Worm (Caenorhabditis elegans): ENCODE measurements around the gene spe-39.

spe-39 gene

DNA sequence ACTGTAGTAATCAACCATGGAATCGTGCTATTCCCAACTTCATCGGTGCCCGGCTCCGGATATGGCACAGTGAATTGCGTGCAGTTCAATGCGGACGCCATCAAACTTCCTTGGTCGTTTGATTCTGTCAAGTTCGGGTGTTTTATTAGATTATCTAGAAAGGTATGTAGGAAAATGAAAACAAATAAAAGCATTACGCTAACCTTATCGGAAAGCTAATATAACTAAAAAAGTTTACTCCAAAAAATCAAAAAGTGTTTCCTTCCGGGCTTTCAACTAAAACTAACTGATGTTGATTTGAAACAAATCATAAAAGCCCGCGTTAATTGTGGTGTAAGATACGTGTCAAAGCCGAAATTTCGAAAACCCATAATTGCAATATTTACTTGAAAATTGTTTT, 34.6 kb downstream of the spe-39 start, which contains the start of gene dmsr-13:
TSS of gene dmsr-13 (minus strand) at position 101 of the 400 bp plus-strand sequence.
- TF ChIP-seq hmbx-1 (tag; optimal IDR thresholded peaks at IDR 0.05) (no peak), ceh-13 (GFP tag; optimal IDR thresholded peaks at IDR 0.05) (no peak), scrt-1 (GFP tag; IDR thresholded peaks at IDR 0.05) (no peak), flt-1 (GFP tag; IDR thresholded peaks at IDR 0.05) (no peak), ets-7 (tag; optimal IDR thresholded peaks at IDR 0.05) (no peak), tra-4 (tag; optimal IDR thresholded peaks at IDR 0.05) (no peak), F13C5.2 (tag; optimal IDR thresholded peaks at IDR 0.05) (no peak), hnd-1 (tag; optimal IDR thresholded peaks at IDR 0.05) (no peak), sea-1 (GFP tag; conservative IDR thresholded peaks at IDR 0.05) (no peak), aly-1 (tag; optimal IDR thresholded peaks at IDR 0.05) (no peak), hmg-4 (GFP tag; optimal IDR thresholded peaks at IDR 0.05) (no peak), ceh-36 (tag; optimal IDR thresholded peaks at IDR 0.05) (no peak), ama-1 (optimal IDR thresholded peaks at IDR 0.05) (no peak), tbx-37 (GFP tag; conservative IDR thresholded peaks at IDR 0.05) (no peak)

DNA sequence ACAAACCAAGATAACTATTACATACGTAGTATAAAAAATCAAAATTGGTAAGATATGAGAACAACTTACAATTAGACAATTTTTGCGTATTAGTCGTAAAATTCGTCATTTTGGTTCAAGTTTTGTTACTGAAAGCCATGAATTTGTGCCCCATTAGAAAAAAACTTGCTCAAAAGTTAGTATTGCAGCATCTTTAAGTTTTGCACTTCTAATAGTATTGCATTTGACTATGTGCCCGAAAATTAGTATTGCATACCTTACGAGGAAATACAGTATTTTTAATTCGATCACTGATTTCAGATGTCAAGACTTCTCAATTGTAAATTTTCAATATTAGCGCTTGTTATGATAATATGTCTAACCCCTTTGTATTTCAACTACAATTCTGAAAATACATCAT, 36.3 kb downstream of the spe-39 start, which contains the start of gene T15B7.8:
TSS of gene T15B7.8 (plus strand) at position 301 of the 400 bp plus-strand sequence.
- TF ChIP-seq hmbx-1 (tag; optimal IDR thresholded peaks at IDR 0.05): no peak
- TF ChIP-seq sea-1 (GFP tag; conservative IDR thresholded peaks at IDR 0.05): no peak
- TF ChIP-seq tbx-11 (GFP tag; IDR thresholded peaks at IDR 0.05): no peak
- TF ChIP-seq B0310.2 (tag; optimal IDR thresholded peaks at IDR 0.05): no peak
- TF ChIP-seq ama-1 (optimal IDR thresholded peaks at IDR 0.05): no peak
- no peak for TF ChIP-seq aly-1 (tag; optimal IDR thresholded peaks at IDR 0.05)
- no peak for TF ChIP-seq F13C5.2 (tag; optimal IDR thresholded peaks at IDR 0.05)
- no peak for TF ChIP-seq tra-4 (tag; optimal IDR thresholded peaks at IDR 0.05)
- TF ChIP-seq hnd-1 (tag; optimal IDR thresholded peaks at IDR 0.05): no peak
- no peak for TF ChIP-seq pes-1 (GFP tag; IDR thresholded peaks at IDR 0.05)
- no peak for TF ChIP-seq ceh-36 (tag; optimal IDR thresholded peaks at IDR 0.05)

DNA sequence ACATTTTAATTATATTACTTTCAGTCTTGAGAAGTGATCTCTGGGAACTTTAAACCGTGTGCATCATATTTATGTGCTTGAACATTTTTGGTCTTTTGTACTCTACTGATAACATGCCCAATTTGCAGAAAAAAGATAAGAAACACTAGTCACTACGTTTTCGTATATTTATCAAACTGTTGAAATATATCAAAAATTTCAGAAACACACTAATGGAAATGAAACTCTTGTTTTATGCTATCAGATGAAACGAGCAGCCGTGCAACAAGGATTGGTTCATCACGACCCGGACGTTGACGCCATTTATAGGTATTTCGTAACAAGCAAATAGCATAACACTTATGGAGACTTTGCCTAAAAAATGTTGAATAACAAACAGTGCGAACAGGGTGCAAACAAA, 38.2 kb downstream of the spe-39 start:
- TF ChIP-seq pes-1 (GFP tag; IDR thresholded peaks at IDR 0.05) (no peak), hmg-4 (GFP tag; optimal IDR thresholded peaks at IDR 0.05) (no peak), sea-1 (GFP tag; conservative IDR thresholded peaks at IDR 0.05) (no peak), flt-1 (GFP tag; IDR thresholded peaks at IDR 0.05) (no peak), tra-4 (tag; optimal IDR thresholded peaks at IDR 0.05) (no peak), ama-1 (optimal IDR thresholded peaks at IDR 0.05) (no peak), tbx-37 (GFP tag; conservative IDR thresholded peaks at IDR 0.05) (no peak)

DNA sequence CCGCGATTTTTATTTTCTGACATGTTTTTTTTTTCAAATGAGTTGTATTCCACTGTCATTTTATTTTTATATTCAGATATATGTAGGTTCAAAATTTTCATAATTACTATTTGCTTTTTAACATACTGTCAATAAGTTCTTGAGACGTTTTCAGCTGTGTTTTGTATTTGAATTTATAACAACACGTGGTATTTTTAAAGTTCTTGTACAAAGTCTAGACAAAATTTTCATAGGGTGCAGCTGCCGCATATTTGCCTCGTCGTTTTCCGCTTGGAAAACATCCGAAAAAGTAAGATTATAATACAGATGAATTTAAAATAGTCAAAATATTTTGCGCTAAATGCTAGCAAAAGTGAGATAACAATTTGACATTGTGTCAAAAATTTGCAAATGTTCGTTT, 43.5 kb downstream of the spe-39 start, which contains the start of gene dmsr-15:
TSS of gene dmsr-15 (minus strand) at position 101 of the 400 bp plus-strand sequence.
- TF ChIP-seq tbx-37 (GFP tag; conservative IDR thresholded peaks at IDR 0.05): no peak
- no peak for TF ChIP-seq B0310.2 (tag; optimal IDR thresholded peaks at IDR 0.05)
- TF ChIP-seq tbx-11 (GFP tag; IDR thresholded peaks at IDR 0.05): no peak
- TF ChIP-seq hmg-4 (GFP tag; optimal IDR thresholded peaks at IDR 0.05): no peak
- no peak for TF ChIP-seq aly-1 (tag; optimal IDR thresholded peaks at IDR 0.05)
- TF ChIP-seq ceh-36 (tag; optimal IDR thresholded peaks at IDR 0.05): no peak
- no peak for TF ChIP-seq tra-4 (tag; optimal IDR thresholded peaks at IDR 0.05)
- TF ChIP-seq hnd-1 (tag; optimal IDR thresholded peaks at IDR 0.05): no peak
- no peak for TF ChIP-seq pes-1 (GFP tag; IDR thresholded peaks at IDR 0.05)
- TF ChIP-seq ceh-13 (GFP tag; optimal IDR thresholded peaks at IDR 0.05): no peak
- no peak for TF ChIP-seq ets-7 (tag; optimal IDR thresholded peaks at IDR 0.05)
- no peak for TF ChIP-seq ama-1 (optimal IDR thresholded peaks at IDR 0.05)
- no peak for TF ChIP-seq scrt-1 (GFP tag; IDR thresholded peaks at IDR 0.05)
- TF ChIP-seq flt-1 (GFP tag; IDR thresholded peaks at IDR 0.05): no peak
- no peak for TF ChIP-seq F13C5.2 (tag; optimal IDR thresholded peaks at IDR 0.05)
- TF ChIP-seq hmbx-1 (tag; optimal IDR thresholded peaks at IDR 0.05): no peak

DNA sequence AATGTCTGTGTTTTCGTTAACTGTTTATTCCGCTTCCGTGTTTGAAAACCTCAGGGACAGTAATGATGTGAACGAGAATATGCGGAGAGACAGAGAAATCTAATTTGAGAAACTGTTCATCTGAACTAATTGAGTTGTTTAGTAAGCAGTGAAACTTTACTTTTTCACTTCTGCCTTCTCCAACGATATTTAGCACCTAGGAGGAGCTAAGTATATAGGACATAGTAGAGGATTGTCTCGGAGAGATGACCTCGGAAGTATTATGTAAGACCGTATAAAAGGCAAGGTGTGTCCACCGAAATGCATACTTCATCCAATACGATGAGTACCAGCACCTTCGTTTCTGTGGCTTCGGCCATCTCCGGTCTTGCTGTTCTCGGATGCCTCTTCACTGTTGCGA, 44.2 kb downstream of the spe-39 start, which contains the start of gene col-141:
TSS of gene col-141 (plus strand) at position 301 of the 400 bp plus-strand sequence.
- TF ChIP-seq ets-7 (tag; optimal IDR thresholded peaks at IDR 0.05) (no peak), flt-1 (GFP tag; IDR thresholded peaks at IDR 0.05) (no peak)

DNA sequence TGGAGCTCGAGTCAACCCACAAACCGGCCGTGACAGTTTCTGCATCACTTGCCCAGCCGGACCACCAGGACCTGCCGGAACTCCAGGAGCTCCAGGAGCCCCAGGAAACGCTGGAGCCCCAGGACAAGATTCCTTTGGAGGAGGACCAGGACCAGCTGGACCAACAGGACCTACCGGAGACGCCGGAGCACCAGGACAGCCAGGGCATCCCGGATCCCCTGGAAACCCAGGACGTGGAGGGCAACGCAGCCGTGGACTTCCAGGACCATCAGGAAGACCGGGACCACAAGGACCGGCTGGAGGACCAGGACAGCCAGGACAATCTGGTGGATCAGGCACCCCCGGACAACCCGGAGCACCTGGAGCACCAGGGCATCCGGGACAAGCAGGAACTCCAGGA, 44.8 kb downstream of the spe-39 start:
- TF ChIP-seq pes-1 (GFP tag; IDR thresholded peaks at IDR 0.05) (no peak), flt-1 (GFP tag; IDR thresholded peaks at IDR 0.05) (no peak), ceh-36 (tag; optimal IDR thresholded peaks at IDR 0.05) (no peak), F13C5.2 (tag; optimal IDR thresholded peaks at IDR 0.05) (no peak), aly-1 (tag; optimal IDR thresholded peaks at IDR 0.05) (no peak), sea-1 (GFP tag; conservative IDR thresholded peaks at IDR 0.05) (no peak), tbx-11 (GFP tag; IDR thresholded peaks at IDR 0.05) (no peak), B0310.2 (tag; optimal IDR thresholded peaks at IDR 0.05) (no peak), tra-4 (tag; optimal IDR thresholded peaks at IDR 0.05) (no peak)

DNA sequence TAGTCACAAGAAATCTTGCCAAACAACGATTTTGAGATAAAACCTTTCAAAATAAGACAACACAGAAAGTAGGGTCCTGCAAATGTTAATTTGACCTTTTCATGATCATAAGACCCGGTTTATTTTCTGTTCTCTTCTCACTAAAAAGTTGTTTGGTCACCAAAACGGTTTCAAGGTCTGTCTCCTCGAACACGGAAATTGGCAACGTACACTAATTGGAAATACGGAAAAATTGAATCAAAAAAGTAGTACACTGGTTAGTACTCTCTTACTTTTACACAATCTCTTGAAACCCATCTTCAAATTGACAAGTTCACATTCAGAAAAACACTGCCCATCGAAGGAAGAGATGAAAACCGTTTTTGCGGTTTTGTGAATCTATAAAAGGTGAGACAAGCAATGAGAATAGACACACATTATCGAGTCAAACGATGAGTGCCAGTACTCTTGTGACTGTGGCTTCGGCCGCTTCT, 45.5 kb downstream of the spe-39 start, which contains the start of gene col-142:
TSS of gene col-142 (plus strand) at position 423 of the 473 bp plus-strand sequence.
- no peak for TF ChIP-seq hnd-1 (tag; optimal IDR thresholded peaks at IDR 0.05)

DNA sequence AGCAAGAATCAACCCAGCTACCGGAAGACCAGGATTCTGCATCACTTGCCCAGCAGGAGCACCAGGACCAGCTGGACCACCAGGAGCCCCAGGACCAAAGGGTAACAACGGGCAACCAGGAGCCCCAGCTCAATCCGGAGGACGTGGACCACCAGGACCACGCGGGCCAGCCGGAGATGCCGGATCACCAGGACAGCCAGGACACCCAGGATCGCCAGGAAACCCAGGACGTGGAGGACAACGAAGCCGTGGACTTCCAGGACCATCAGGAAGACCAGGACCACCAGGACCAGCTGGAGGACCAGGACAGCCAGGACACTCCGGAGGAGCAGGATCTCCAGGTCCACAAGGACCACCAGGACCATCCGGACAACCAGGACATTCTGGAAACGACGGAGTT, 46.3 kb downstream of the spe-39 start:
- TF ChIP-seq ama-1 (optimal IDR thresholded peaks at IDR 0.05) (no peak), sea-1 (GFP tag; conservative IDR thresholded peaks at IDR 0.05) (0 out of 2 replicates have a peak, but pooled peaks have one; percentile 7)

DNA sequence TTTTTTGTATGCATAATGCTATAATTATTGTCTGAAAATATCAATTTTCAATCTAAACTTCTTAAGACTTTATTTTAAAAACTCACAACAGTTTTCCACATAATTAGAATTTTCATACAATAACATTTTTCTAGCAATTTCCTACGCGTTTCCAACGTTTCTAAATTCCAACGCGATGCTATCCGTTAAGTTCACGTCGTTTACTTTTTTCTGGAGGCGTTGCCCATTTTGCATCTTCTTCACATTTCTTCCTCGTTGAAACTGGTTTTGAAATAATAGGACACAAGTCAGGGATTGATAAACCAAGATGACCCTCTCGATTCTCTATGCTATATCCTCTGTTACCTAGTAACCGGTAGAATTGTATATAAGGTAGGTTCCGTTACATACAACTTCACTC, 50.0 kb downstream of the spe-39 start, which contains the start of the genes T15B7.14 and col-143:
TSS of gene T15B7.14 (minus strand) at position 101 of the 400 bp plus-strand sequence.
TSS of gene col-143 (plus strand) at position 394 of the 400 bp plus-strand sequence.
- no peak for TF ChIP-seq sea-1 (GFP tag; conservative IDR thresholded peaks at IDR 0.05)
- TF ChIP-seq tbx-37 (GFP tag; conservative IDR thresholded peaks at IDR 0.05): no peak
- no peak for TF ChIP-seq ets-7 (tag; optimal IDR thresholded peaks at IDR 0.05)
- no peak for TF ChIP-seq tra-4 (tag; optimal IDR thresholded peaks at IDR 0.05)
- no peak for TF ChIP-seq scrt-1 (GFP tag; IDR thresholded peaks at IDR 0.05)
- no peak for TF ChIP-seq B0310.2 (tag; optimal IDR thresholded peaks at IDR 0.05)

Measured in whole organism, early embryonic.